Fruit fly (Drosophila melanogaster) whole organism, prepupa: ENCODE results near the gene Mcm2.

Experiments
- CG10631 ChIP-seq: fragments of 200-800 bp; sonication (Bioruptor generic); optimal IDR thresholded peaks from 2 replicates; lab custom pipeline; 2016; ENCODE audit warnings: missing biosample characterization, missing genetic modification characterization
- CG10669 ChIP-seq: fragments of 200-800 bp; sonication (Bioruptor generic); optimal IDR thresholded peaks from 3 replicates; lab custom pipeline; 2018; ENCODE audit warnings: missing biosample characterization, mild to moderate bottlenecking, missing genetic modification characterization, moderate library complexity
- CG11294 ChIP-seq: fragments of 200-800 bp; sonication (Bioruptor generic); IDR thresholded peaks from 2 replicates; pipeline ENCODE4 v1.3.6; 2022; ENCODE audit warnings: missing biosample characterization, missing genetic modification characterization
- CG11762 ChIP-seq: fragments of 200-800 bp; sonication (Bioruptor generic); optimal IDR thresholded peaks from 3 replicates; lab custom pipeline; 2016; ENCODE audit warnings: missing biosample characterization, missing genetic modification characterization; ENCODE audit not compliant: insufficient read depth
- CG11902 ChIP-seq: fragments of 200-800 bp; sonication (Bioruptor generic); optimal IDR thresholded peaks from 3 replicates; lab custom pipeline; 2016; ENCODE audit warnings: missing biosample characterization, missing genetic modification characterization
- CG15336 ChIP-seq: fragments of 200-800 bp; sonication (Bioruptor generic); IDR thresholded peaks from 2 replicates; pipeline ENCODE4 v1.3.6; 2022; ENCODE audit warnings: missing biosample characterization, missing genetic modification characterization
- CG16779 ChIP-seq: fragments of 200-800 bp; sonication (Bioruptor generic); optimal IDR thresholded peaks from 3 replicates; lab custom pipeline; 2017; ENCODE audit warnings: missing biosample characterization, mild to moderate bottlenecking, missing genetic modification characterization
- CG3032 ChIP-seq: fragments of 200-800 bp; optimal IDR thresholded peaks from 2 replicates; lab custom pipeline; 2019; ENCODE audit warnings: missing biosample characterization, mild to moderate bottlenecking, missing genetic modification characterization, moderate library complexity
- CG32006 ChIP-seq: fragments of 200-800 bp; sonication (Bioruptor generic); optimal IDR thresholded peaks from 3 replicates; lab custom pipeline; 2017; ENCODE audit warnings: missing biosample characterization, mild to moderate bottlenecking, missing genetic modification characterization
- CG3919 ChIP-seq: fragments of 200-800 bp; sonication (Bioruptor generic); optimal IDR thresholded peaks from 3 replicates; lab custom pipeline; 2016; ENCODE audit warnings: missing biosample characterization, missing genetic modification characterization
- CG4318 ChIP-seq: fragments of 200-800 bp; sonication (Bioruptor generic); optimal IDR thresholded peaks from 3 replicates; lab custom pipeline; 2017; ENCODE audit warnings: missing biosample characterization, mild to moderate bottlenecking, missing genetic modification characterization
- CG6276 ChIP-seq: fragments of 200-800 bp; sonication (Bioruptor generic); optimal IDR thresholded peaks from 2 replicates; lab custom pipeline; 2017; ENCODE audit warnings: missing biosample characterization, mild to moderate bottlenecking, missing genetic modification characterization
- CG6792 ChIP-seq: fragments of 200-800 bp; sonication (Bioruptor generic); optimal IDR thresholded peaks from 3 replicates; lab custom pipeline; 2016; ENCODE audit warnings: missing biosample characterization, missing genetic modification characterization
- CG6808 ChIP-seq: fragments of 200-800 bp; sonication (Bioruptor generic); optimal IDR thresholded peaks from 3 replicates; lab custom pipeline; 2017; ENCODE audit warnings: missing biosample characterization, missing genetic modification characterization, mild to moderate bottlenecking, moderate library complexity, missing genetic modification reagents
- CG8119 ChIP-seq: fragments of 200-800 bp; sonication (Bioruptor generic); IDR thresholded peaks from 3 replicates; pipeline ENCODE4 v1.3.6; 2022; ENCODE audit warnings: missing biosample characterization, missing genetic modification characterization
- CG8319 ChIP-seq: fragments of 200-800 bp; sonication (Bioruptor generic); optimal IDR thresholded peaks from 3 replicates; lab custom pipeline; 2016; ENCODE audit warnings: missing biosample characterization, missing genetic modification characterization
- CG8632 ChIP-seq: fragments of 200-800 bp; sonication (Bioruptor generic); optimal IDR thresholded peaks from 3 replicates; lab custom pipeline; 2016; ENCODE audit warnings: missing biosample characterization, missing genetic modification characterization
- Eip78C ChIP-seq: fragments of 200-800 bp; sonication (Bioruptor generic); peaks from one replicate; lab custom pipeline; 2016; ENCODE audit warnings: missing biosample characterization, missing genetic modification characterization
- Eip93F ChIP-seq: fragments of 200-800 bp; sonication (Bioruptor generic); optimal IDR thresholded peaks from 2 replicates; lab custom pipeline; 2016; ENCODE audit warnings: missing biosample characterization, mild to moderate bottlenecking, missing genetic modification characterization
- Ets21C ChIP-seq: fragments of 200-800 bp; sonication (Bioruptor generic); optimal IDR thresholded peaks from 3 replicates; lab custom pipeline; 2016; ENCODE audit warnings: missing biosample characterization, missing genetic modification characterization
- Ets96B ChIP-seq: fragments of 200-800 bp; optimal IDR thresholded peaks from 2 replicates; lab custom pipeline; 2019; ENCODE audit warnings: missing biosample characterization, mild to moderate bottlenecking, missing genetic modification characterization, moderate library complexity
- Gug ChIP-seq: fragments of 200-800 bp; sonication (Bioruptor generic); IDR thresholded peaks from 2 replicates; pipeline ENCODE4 v1.3.6; 2022; ENCODE audit warnings: missing biosample characterization, missing genetic modification characterization
- Hr38 ChIP-seq: sonication (Bioruptor generic); optimal IDR thresholded peaks from 2 replicates; lab custom pipeline; 2016; ENCODE audit warnings: missing biosample characterization, missing genetic modification characterization
- Hr4 ChIP-seq: fragments of 200-800 bp; sonication (Bioruptor generic); optimal IDR thresholded peaks from 3 replicates; lab custom pipeline; 2016; ENCODE audit warnings: missing biosample characterization, missing genetic modification characterization
- Met ChIP-seq: fragments of 200-800 bp; sonication (Bioruptor generic); optimal IDR thresholded peaks from 3 replicates; lab custom pipeline; 2016; ENCODE audit warnings: missing biosample characterization, missing genetic modification characterization
- OdsH ChIP-seq: fragments of 200-800 bp; sonication (Bioruptor generic); optimal IDR thresholded peaks from 3 replicates; lab custom pipeline; 2016; ENCODE audit warnings: missing biosample characterization, missing genetic modification characterization
- Smox ChIP-seq: fragments of 200-800 bp; sonication (Bioruptor generic); optimal IDR thresholded peaks from 3 replicates; lab custom pipeline; 2016; ENCODE audit warnings: missing biosample characterization, missing genetic modification characterization
- Sox102F ChIP-seq: fragments of 200-800 bp; sonication (Bioruptor generic); optimal IDR thresholded peaks from 2 replicates; lab custom pipeline; 2016; ENCODE audit warnings: missing biosample characterization, mild to moderate bottlenecking, missing genetic modification characterization
- Sox14 ChIP-seq: fragments of 200-800 bp; sonication (Bioruptor generic); optimal IDR thresholded peaks from 3 replicates; lab custom pipeline; 2016; ENCODE audit warnings: missing biosample characterization, missing genetic modification characterization
- Sox15 ChIP-seq: fragments of 200-800 bp; sonication (Bioruptor generic); optimal IDR thresholded peaks from 3 replicates; lab custom pipeline; 2016; ENCODE audit warnings: missing biosample characterization, missing genetic modification characterization
- achi ChIP-seq: fragments of 200-800 bp; sonication (Bioruptor generic); optimal IDR thresholded peaks from 3 replicates; lab custom pipeline; 2016; ENCODE audit warnings: missing biosample characterization, missing genetic modification characterization
- acj6 ChIP-seq: fragments of 200-800 bp; sonication (Bioruptor generic); optimal IDR thresholded peaks from 3 replicates; lab custom pipeline; 2016; ENCODE audit warnings: missing biosample characterization, missing genetic modification characterization
- cyc ChIP-seq: fragments of 200-800 bp; sonication (Bioruptor generic); optimal IDR thresholded peaks from 3 replicates; lab custom pipeline; 2016; ENCODE audit warnings: missing biosample characterization, missing genetic modification characterization
- dac ChIP-seq: fragments of 200-800 bp; sonication (Bioruptor generic); optimal IDR thresholded peaks from 2 replicates; lab custom pipeline; 2017; ENCODE audit warnings: missing biosample characterization, mild to moderate bottlenecking, missing genetic modification characterization
- dsx ChIP-seq: fragments of 200-800 bp; optimal IDR thresholded peaks from 3 replicates; lab custom pipeline; 2019; ENCODE audit warnings: missing biosample characterization, mild to moderate bottlenecking, missing genetic modification characterization, moderate library complexity; ENCODE audit not compliant: poor library complexity, severe bottlenecking
- eg ChIP-seq: fragments of 200-800 bp; sonication (Bioruptor generic); IDR thresholded peaks from 3 replicates; pipeline ENCODE4 v1.3.6; 2022; ENCODE audit warnings: missing biosample characterization, missing genetic modification characterization
- esn ChIP-seq: fragments of 200-800 bp; sonication (Bioruptor generic); optimal IDR thresholded peaks from 2 replicates; lab custom pipeline; 2016; ENCODE audit warnings: missing biosample characterization, mild to moderate bottlenecking, missing genetic modification characterization, moderate library complexity
- fd59A ChIP-seq: fragments of 200-800 bp; sonication (Bioruptor generic); optimal IDR thresholded peaks from 2 replicates; lab custom pipeline; 2017; ENCODE audit warnings: missing biosample characterization, mild to moderate bottlenecking, missing genetic modification characterization, missing genetic modification reagents
- fd85E ChIP-seq: fragments of 200-800 bp; sonication (Bioruptor generic); optimal IDR thresholded peaks from 3 replicates; lab custom pipeline; 2016; ENCODE audit warnings: missing biosample characterization, missing genetic modification characterization
- fkh ChIP-seq: fragments of 200-800 bp; sonication (Bioruptor generic); optimal IDR thresholded peaks from 3 replicates; lab custom pipeline; 2017; ENCODE audit warnings: missing biosample characterization, mild to moderate bottlenecking, missing genetic modification characterization, moderate library complexity
- lz ChIP-seq: fragments of 200-800 bp; sonication (Bioruptor generic); optimal IDR thresholded peaks from 3 replicates; lab custom pipeline; 2016; ENCODE audit warnings: missing biosample characterization, missing genetic modification characterization
- net ChIP-seq: fragments of 200-800 bp; sonication (Bioruptor generic); optimal IDR thresholded peaks from 3 replicates; lab custom pipeline; 2016; ENCODE audit warnings: missing biosample characterization, missing genetic modification characterization
- pdm3 ChIP-seq: fragments of 200-800 bp; sonication (Bioruptor generic); optimal IDR thresholded peaks from 3 replicates; lab custom pipeline; 2016; ENCODE audit warnings: missing biosample characterization, missing genetic modification characterization
- spab ChIP-seq: fragments of 200-800 bp; sonication (Bioruptor generic); optimal IDR thresholded peaks from 2 replicates; lab custom pipeline; 2017; ENCODE audit warnings: missing biosample characterization, mild to moderate bottlenecking, missing genetic modification characterization, missing genetic modification reagents
- svp ChIP-seq: fragments of 200-800 bp; sonication (Bioruptor generic); peaks from one replicate; lab custom pipeline; 2016; ENCODE audit warnings: missing biosample characterization, missing genetic modification characterization
- vri ChIP-seq: fragments of 200-800 bp; sonication (Bioruptor generic); optimal IDR thresholded peaks from 3 replicates; lab custom pipeline; 2016; ENCODE audit warnings: missing biosample characterization, mild to moderate bottlenecking, missing genetic modification characterization

Gene Mcm2

dm6 chr3R:8233864-8234263 is 30.9 kb upstream of the Mcm2 start (continued):
- TF ChIP-seq CG4318 (GFP tag; lab: Kevin White, UChicago) (peak; percentile 67), CG8319 (GFP tag; lab: Kevin White, UChicago) (no peak), CG8119 (GFP tag; lab: Robert Waterston, UW) (peak; percentile 90), CG15336 (GFP tag; lab: Robert Waterston, UW) (peak; percentile 92), CG6808 (no peak), CG10669 (GFP tag; lab: Kevin White, UChicago) (no peak), acj6 (GFP tag; lab: Kevin White, UChicago) (peak; percentile 57), Sox14 (peak; percentile 27), CG6792 (peak; percentile 17), CG32006 (GFP tag; lab: Kevin White, UChicago) (peak; percentile 90), Gug (GFP tag; lab: Robert Waterston, UW) (peak; percentile 57; the same call in 1 of the 2 replicates), CG8632 (GFP tag; lab: Kevin White, UChicago) (no peak), cyc (GFP tag; lab: Kevin White, UChicago) (no peak), CG6276 (GFP tag; lab: Kevin White, UChicago) (no peak), Hr4 (GFP tag; lab: Kevin White, UChicago) (peak; percentile 90), CG10631 (peak; percentile 46), dsx (no peak), fd85E (GFP tag; lab: Kevin White, UChicago) (no peak), lz (GFP tag; lab: Kevin White, UChicago) (peak; percentile 50), Sox102F (GFP tag; lab: Kevin White, UChicago) (peak; percentile 44), Ets96B (tag; lab: Kevin White, UChicago) (peak; percentile 9), pdm3 (GFP tag; lab: Kevin White, UChicago) (peak; percentile 75), Eip93F (no peak), Ets21C (GFP tag; lab: Kevin White, UChicago) (no peak), Eip78C (GFP tag; lab: Kevin White, UChicago) (peak; percentile 81), esn (GFP tag; lab: Kevin White, UChicago) (peak; percentile 63), Hr38 (no peak), dac (GFP tag; lab: Kevin White, UChicago) (peak; percentile 65), achi (GFP tag; lab: Kevin White, UChicago) (peak; percentile 73), CG16779 (tag; lab: Kevin White, UChicago) (no peak), OdsH (GFP tag; lab: Kevin White, UChicago) (peak; percentile 64), Sox15 (GFP tag; lab: Kevin White, UChicago) (no peak), CG11902 (GFP tag; lab: Kevin White, UChicago) (no peak)

DNA sequence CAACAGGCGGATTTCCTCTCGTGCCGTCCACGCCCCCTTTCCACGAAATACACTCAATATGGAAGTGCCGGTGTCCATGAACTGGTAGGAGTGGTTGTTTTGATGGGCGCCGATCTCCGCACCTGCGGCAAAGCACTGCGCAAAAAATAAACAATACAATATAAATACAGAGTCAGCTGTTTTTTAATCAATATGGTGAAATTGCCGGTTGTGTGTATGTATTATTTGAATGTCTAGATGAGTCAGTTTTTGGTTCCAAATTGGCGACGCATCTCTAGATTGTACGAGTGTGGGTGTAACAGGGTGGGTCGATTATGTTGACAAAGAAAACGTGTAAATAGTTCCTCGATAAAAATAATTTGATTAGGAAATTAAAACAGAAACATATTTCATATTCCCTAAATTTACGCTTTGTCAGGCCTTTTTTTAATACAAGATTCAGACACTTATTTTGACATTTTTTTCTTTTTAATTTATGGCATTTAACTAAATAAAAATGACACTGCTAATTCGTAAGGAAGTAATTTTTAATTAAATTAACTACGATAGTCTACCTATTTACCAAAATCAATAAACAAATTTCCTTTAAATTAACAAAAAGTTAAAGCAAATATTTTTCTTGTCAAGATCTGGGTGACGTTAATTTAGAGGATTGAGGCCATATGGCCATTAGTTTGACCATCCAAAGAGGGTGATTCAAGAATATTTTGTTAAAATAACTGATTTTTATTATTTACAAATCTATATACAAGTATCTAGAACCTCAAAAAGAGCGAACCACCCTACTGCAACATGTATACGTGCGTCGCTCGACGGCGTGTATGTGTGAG is 25.1 kb upstream of the Mcm2 start:
- TF ChIP-seq CG32006 (GFP tag; lab: Kevin White, UChicago): peak; percentile 95
- peak; percentile 88 for TF ChIP-seq CG16779 (tag; lab: Kevin White, UChicago)
- peak; percentile 40; the same call in 1 of the 2 replicates for TF ChIP-seq CG11294 (GFP tag; lab: Robert Waterston, UW)
- TF ChIP-seq lz (GFP tag; lab: Kevin White, UChicago): peak; percentile 89
- peak; percentile 91 for TF ChIP-seq CG3919 (GFP tag; lab: Kevin White, UChicago)
- TF ChIP-seq svp (GFP tag; lab: Kevin White, UChicago): peak; percentile 97
- TF ChIP-seq CG3032 (tag; lab: Kevin White, UChicago): peak; percentile 88
- peak; percentile 83 for TF ChIP-seq CG11762 (GFP tag; lab: Kevin White, UChicago)
- peak; percentile 72 for TF ChIP-seq eg (GFP tag; lab: Robert Waterston, UW)
- TF ChIP-seq pdm3 (GFP tag; lab: Kevin White, UChicago): peak; percentile 89
- TF ChIP-seq dac (GFP tag; lab: Kevin White, UChicago): peak; percentile 73
- peak; percentile 69 for TF ChIP-seq fd85E (GFP tag; lab: Kevin White, UChicago)
- peak; percentile 90 for TF ChIP-seq CG10631
- peak; percentile 64 for TF ChIP-seq Eip93F
- peak; percentile 94 for TF ChIP-seq CG6276 (GFP tag; lab: Kevin White, UChicago)
- peak; percentile 86 for TF ChIP-seq Sox14
- TF ChIP-seq Sox15 (GFP tag; lab: Kevin White, UChicago): peak; percentile 88
- peak; percentile 88 for TF ChIP-seq CG4318 (GFP tag; lab: Kevin White, UChicago)
- peak; percentile 81 for TF ChIP-seq CG10669 (GFP tag; lab: Kevin White, UChicago)
- peak; percentile 90 for TF ChIP-seq net (GFP tag; lab: Kevin White, UChicago)
- peak; percentile 90 for TF ChIP-seq OdsH (GFP tag; lab: Kevin White, UChicago)
- peak; percentile 83 for TF ChIP-seq fd59A (GFP tag; lab: Kevin White, UChicago)
- TF ChIP-seq vri (GFP tag; lab: Kevin White, UChicago): peak; percentile 71
- TF ChIP-seq achi (GFP tag; lab: Kevin White, UChicago): peak; percentile 90
- peak; percentile 89 for TF ChIP-seq Smox
- TF ChIP-seq Ets21C (GFP tag; lab: Kevin White, UChicago): peak; percentile 68
- TF ChIP-seq fkh: peak; percentile 88
- TF ChIP-seq spab (GFP tag; lab: Kevin White, UChicago): peak; percentile 84
- TF ChIP-seq Met (GFP tag; lab: Kevin White, UChicago): peak; percentile 90
